Worm (Caenorhabditis elegans) whole organism, L1 larva: Measurements from ENCODE around the gene C36H8.1.
A peak's percentile ranks its signal among the peaks of the same experiment; 100 is the strongest.

ENCODE experiments used
- C04F5.9 ChIP-seq: sonication (generic microtip); optimal IDR thresholded peaks from 2 replicates; lab custom pipeline; 2016; ENCODE audit warnings: missing genetic modification characterization, missing compliant biosample characterization
- C34B4.2 ChIP-seq: sonication (generic microtip); optimal IDR thresholded peaks from 2 replicates; lab custom pipeline; 2017; ENCODE audit warnings: mild to moderate bottlenecking, missing genetic modification characterization, missing compliant biosample characterization
- F16B12.6 ChIP-seq: fragments of 150-350 bp; optimal IDR thresholded peaks from 2 replicates; lab custom pipeline; 2014; ENCODE audit warnings: missing biosample characterization, missing genetic modification characterization
- Y116A8C.19 ChIP-seq: sonication (generic microtip); optimal IDR thresholded peaks from 2 replicates; lab custom pipeline; 2016; ENCODE audit warnings: missing compliant biosample characterization, missing genetic modification characterization, borderline replicate concordance
- aha-1 ChIP-seq: fragments of 150-350 bp; optimal IDR thresholded peaks from 2 replicates; lab custom pipeline; 2014; ENCODE audit warnings: missing biosample characterization, missing genetic modification characterization
- alr-1 ChIP-seq: fragments of 200-800 bp; sonication (Bioruptor generic); optimal IDR thresholded peaks from 2 replicates; lab custom pipeline; 2018; ENCODE audit warnings: borderline replicate concordance, mild to moderate bottlenecking, missing genetic modification characterization, missing compliant biosample characterization
- ama-1 ChIP-seq: fragments of 150-350 bp; optimal IDR thresholded peaks from 2 replicates; lab custom pipeline; 2014
- blmp-1 ChIP-seq: fragments of 150-350 bp; optimal IDR thresholded peaks from 2 replicates; lab custom pipeline; 2014; ENCODE audit warnings: missing biosample characterization, missing genetic modification characterization
- ceh-63 ChIP-seq: fragments of 200-800 bp; sonication (Bioruptor generic); optimal IDR thresholded peaks from 2 replicates; lab custom pipeline; 2018; ENCODE audit warnings: mild to moderate bottlenecking, missing genetic modification characterization, missing compliant biosample characterization
- ceh-88 ChIP-seq: fragments of 200-800 bp; sonication (Bioruptor generic); IDR thresholded peaks from 2 replicates; pipeline ENCODE4 v1.3.6; 2022; ENCODE audit warnings: missing genetic modification characterization, missing compliant biosample characterization
- ces-1 ChIP-seq: fragments of 150-350 bp; optimal IDR thresholded peaks from 2 replicates; lab custom pipeline; 2014; ENCODE audit warnings: missing biosample characterization, missing genetic modification reagents, missing genetic modification characterization
- efl-1 ChIP-seq, 4 experiments: fragments of 150-350 bp; optimal IDR thresholded peaks in 3 of 4; peaks in 1 of 4; 1 replicate in 1 of 4; 2 replicates in 3 of 4; lab custom pipeline; 2014; ENCODE audit warnings: missing biosample characterization in 2 of 4, missing genetic modification characterization in 2 of 4, missing genetic modification reagents in 2 of 4
- egl-27 ChIP-seq, 2 experiments: fragments of 150-350 bp in 1 of 2; sonication (generic microtip); optimal IDR thresholded peaks; 3 replicates each; lab custom pipeline; 2017 to 2018; ENCODE audit warnings: missing biosample characterization in 2 of 2, missing genetic modification characterization in 2 of 2, missing genetic modification reagents in 2 of 2
- elt-3 ChIP-seq, 6 experiments: fragments of 150-350 bp in 1 of 6; sonication (generic microtip); optimal IDR thresholded peaks; 2 replicates each; lab custom pipeline; 2017 to 2018; ENCODE audit warnings: missing biosample characterization in 6 of 6, missing genetic modification characterization in 6 of 6, inconsistent platforms in 1 of 6
- ets-5 ChIP-seq: fragments of 200-800 bp; sonication (Bioruptor generic); IDR thresholded peaks from 2 replicates; pipeline ENCODE4 v1.3.6; 2022; ENCODE audit warnings: missing genetic modification characterization, missing compliant biosample characterization
- fkh-10 ChIP-seq: sonication (generic microtip); optimal IDR thresholded peaks from 2 replicates; lab custom pipeline; 2017; ENCODE audit warnings: missing biosample characterization, missing genetic modification reagents, missing genetic modification characterization
- fkh-8 ChIP-seq: sonication (generic microtip); optimal IDR thresholded peaks from 2 replicates; lab custom pipeline; 2016; ENCODE audit warnings: mild to moderate bottlenecking, missing genetic modification characterization, missing compliant biosample characterization
- fos-1 ChIP-seq: fragments of 150-350 bp; optimal IDR thresholded peaks from 2 replicates; lab custom pipeline; 2014; ENCODE audit warnings: missing biosample characterization, missing genetic modification characterization
- grh-1 ChIP-seq: fragments of 200-800 bp; sonication (Bioruptor generic); IDR thresholded peaks from 2 replicates; pipeline ENCODE4 v1.3.6; 2022; ENCODE audit warnings: missing genetic modification reagents, missing genetic modification characterization, missing compliant biosample characterization
- hlh-17 ChIP-seq: fragments of 200-800 bp; sonication (Bioruptor generic); optimal IDR thresholded peaks from 2 replicates; lab custom pipeline; 2018; ENCODE audit warnings: missing genetic modification characterization, mild to moderate bottlenecking, missing compliant biosample characterization, moderate library complexity, borderline replicate concordance
- hlh-4 ChIP-seq: sonication (generic microtip); optimal IDR thresholded peaks from 2 replicates; lab custom pipeline; 2016; ENCODE audit warnings: mild to moderate bottlenecking, missing genetic modification characterization, missing compliant biosample characterization
- hpl-2 ChIP-seq: fragments of 150-350 bp; optimal IDR thresholded peaks from 2 replicates; lab custom pipeline; 2014; ENCODE audit warnings: missing biosample characterization, missing genetic modification reagents, missing genetic modification characterization
- irx-1 ChIP-seq: sonication (generic microtip); optimal IDR thresholded peaks from 2 replicates; lab custom pipeline; 2016; ENCODE audit warnings: missing genetic modification characterization, missing compliant biosample characterization
- isw-1 ChIP-seq: fragments of 200-800 bp; sonication (Bioruptor generic); IDR thresholded peaks from 2 replicates; pipeline ENCODE4 v1.3.6; 2022; ENCODE audit warnings: missing genetic modification characterization, missing compliant biosample characterization
- jun-1 ChIP-seq: fragments of 150-350 bp; optimal IDR thresholded peaks from 2 replicates; lab custom pipeline; 2014; ENCODE audit warnings: missing biosample characterization, missing genetic modification reagents, missing genetic modification characterization
- lin-14 ChIP-seq: fragments of 200-800 bp; sonication (Bioruptor generic); optimal IDR thresholded peaks from 2 replicates; lab custom pipeline; 2018; ENCODE audit warnings: mild to moderate bottlenecking, missing genetic modification characterization, moderate library complexity, missing compliant biosample characterization
- lin-15B ChIP-seq: fragments of 150-350 bp; sonication (generic microtip); optimal IDR thresholded peaks from 3 replicates; lab custom pipeline; 2014; ENCODE audit warnings: missing biosample characterization, missing genetic modification characterization
- lsy-2 ChIP-seq, 2 experiments: fragments of 150-350 bp; optimal IDR thresholded peaks; 2 replicates each; lab custom pipeline; 2014; ENCODE audit warnings: missing biosample characterization in 2 of 2, missing genetic modification characterization in 2 of 2
- mef-2 ChIP-seq: fragments of 150-350 bp; optimal IDR thresholded peaks from 2 replicates; lab custom pipeline; 2014; ENCODE audit warnings: missing biosample characterization, missing genetic modification characterization
- nhr-11 ChIP-seq: fragments of 150-350 bp; optimal IDR thresholded peaks from 2 replicates; lab custom pipeline; 2014; ENCODE audit warnings: missing biosample characterization, missing genetic modification characterization
- nhr-12 ChIP-seq: sonication (generic microtip); optimal IDR thresholded peaks from 2 replicates; lab custom pipeline; 2017; ENCODE audit warnings: missing biosample characterization, missing genetic modification characterization
- nhr-19 ChIP-seq: fragments of 200-800 bp; sonication (Bioruptor generic); conservative IDR thresholded peaks from 2 replicates; pipeline ENCODE4 v1.3.6; 2022; ENCODE audit warnings: missing genetic modification characterization, missing compliant biosample characterization
- nhr-237 ChIP-seq: fragments of 150-350 bp; optimal IDR thresholded peaks from 2 replicates; lab custom pipeline; 2014; ENCODE audit warnings: missing biosample characterization, missing genetic modification characterization
- nhr-47 ChIP-seq: sonication (generic microtip); optimal IDR thresholded peaks from 2 replicates; lab custom pipeline; 2016; ENCODE audit warnings: mild to moderate bottlenecking, missing genetic modification characterization, moderate library complexity, missing compliant biosample characterization
- nhr-76 ChIP-seq: sonication (generic microtip); optimal IDR thresholded peaks from 2 replicates; lab custom pipeline; 2017; ENCODE audit warnings: missing biosample characterization, missing genetic modification characterization
- nhr-85 ChIP-seq: sonication (generic microtip); peaks from one replicate; lab custom pipeline; 2016; ENCODE audit warnings: missing genetic modification characterization, inconsistent platforms, missing compliant biosample characterization
- nhr-90 ChIP-seq: sonication (generic microtip); optimal IDR thresholded peaks from 2 replicates; lab custom pipeline; 2016; ENCODE audit warnings: mild to moderate bottlenecking, missing genetic modification characterization, missing compliant biosample characterization; ENCODE audit not compliant: poor library complexity
- pag-3 ChIP-seq: sonication (generic microtip); optimal IDR thresholded peaks from 2 replicates; lab custom pipeline; 2017; ENCODE audit warnings: missing genetic modification characterization, mild to moderate bottlenecking, missing compliant biosample characterization, antibody characterized with exemption, borderline replicate concordance; ENCODE audit not compliant: insufficient read depth
- pax-3 ChIP-seq: fragments of 200-800 bp; sonication (Bioruptor generic); optimal IDR thresholded peaks from 2 replicates; lab custom pipeline; 2018; ENCODE audit warnings: mild to moderate bottlenecking, missing genetic modification characterization, moderate library complexity, missing compliant biosample characterization
- rnt-1 ChIP-seq: sonication (generic microtip); optimal IDR thresholded peaks from 2 replicates; lab custom pipeline; 2016; ENCODE audit warnings: mild to moderate bottlenecking, missing genetic modification characterization, moderate library complexity, missing compliant biosample characterization
- skn-1 ChIP-seq: fragments of 150-350 bp; optimal IDR thresholded peaks from 2 replicates; lab custom pipeline; 2014; ENCODE audit warnings: missing biosample characterization, missing genetic modification characterization
- snpc-4 ChIP-seq: fragments of 150-350 bp; optimal IDR thresholded peaks from 2 replicates; lab custom pipeline; 2014; ENCODE audit warnings: missing biosample characterization, missing genetic modification characterization
- snu-23 ChIP-seq: sonication (generic microtip); optimal IDR thresholded peaks from 2 replicates; lab custom pipeline; 2016; ENCODE audit warnings: missing genetic modification characterization, missing compliant biosample characterization
- sox-4 ChIP-seq: sonication (generic microtip); optimal IDR thresholded peaks from 2 replicates; lab custom pipeline; 2016; ENCODE audit warnings: missing genetic modification characterization, missing compliant biosample characterization
- sptf-1 ChIP-seq: fragments of 150-350 bp; optimal IDR thresholded peaks from 2 replicates; lab custom pipeline; 2014; ENCODE audit warnings: missing biosample characterization, missing genetic modification characterization
- tbx-2 ChIP-seq: sonication (generic microtip); optimal IDR thresholded peaks from 2 replicates; lab custom pipeline; 2016; ENCODE audit warnings: missing genetic modification characterization, missing compliant biosample characterization
- unc-130 ChIP-seq: fragments of 150-350 bp; optimal IDR thresholded peaks from 2 replicates; lab custom pipeline; 2017; ENCODE audit warnings: missing biosample characterization, missing genetic modification characterization, inconsistent platforms
- unc-30 ChIP-seq: sonication (generic microtip); optimal IDR thresholded peaks from 2 replicates; lab custom pipeline; 2017; ENCODE audit warnings: missing biosample characterization, missing genetic modification characterization
- unc-62 ChIP-seq: fragments of 150-350 bp; optimal IDR thresholded peaks from 2 replicates; lab custom pipeline; 2014; ENCODE audit warnings: missing biosample characterization, missing genetic modification reagents, missing genetic modification characterization
- unc-86 ChIP-seq: sonication (generic microtip); optimal IDR thresholded peaks from 2 replicates; lab custom pipeline; 2016; ENCODE audit warnings: missing genetic modification characterization, missing compliant biosample characterization
- vab-15 ChIP-seq: sonication (generic microtip); optimal IDR thresholded peaks from 2 replicates; lab custom pipeline; 2017; ENCODE audit warnings: missing genotype, mild to moderate bottlenecking, missing genetic modification characterization, missing compliant biosample characterization
- zip-4 ChIP-seq: fragments of 200-800 bp; sonication (Bioruptor generic); optimal IDR thresholded peaks from 2 replicates; lab custom pipeline; 2018; ENCODE audit warnings: mild to moderate bottlenecking, missing genetic modification characterization, moderate library complexity, missing compliant biosample characterization
- ztf-4 ChIP-seq: fragments of 150-350 bp; optimal IDR thresholded peaks from 2 replicates; lab custom pipeline; 2014; ENCODE audit warnings: missing biosample characterization, missing genetic modification characterization

The C36H8.1 gene

DNA sequence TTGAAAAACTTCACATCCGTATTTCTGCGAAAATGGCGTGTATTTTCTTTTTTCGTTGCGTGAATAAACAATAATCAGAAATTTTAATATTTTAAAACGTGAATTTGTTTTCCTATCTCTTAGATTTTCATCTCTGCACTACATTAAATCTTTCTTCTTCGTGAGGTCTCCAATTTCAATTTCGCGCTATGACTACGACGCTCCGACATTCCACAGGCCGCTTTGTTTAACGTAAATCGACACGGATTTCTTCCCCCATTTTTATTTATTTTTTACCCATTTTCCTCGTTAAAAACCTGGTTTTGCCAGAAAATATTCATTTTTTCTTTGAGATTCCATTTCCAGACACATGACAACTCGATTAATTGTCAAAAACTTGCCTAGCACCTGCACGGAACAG is 20.0 kb downstream of the C36H8.1 start, which contains the start of the genes T23F6.3 and rbd-1:
T23F6.3 (minus strand) TSS at position 120 of the 400 bp plus-strand sequence.
rbd-1 (plus strand) TSS at position 346 of the 400 bp plus-strand sequence.
- TF ChIP-seq efl-1 (optimal IDR thresholded peaks at IDR 0.05; lab: Kevin White, UChicago) (peak; percentile 100), efl-1 (GFP tag; optimal IDR thresholded peaks at IDR 0.05 in 1 of 2; lab: Kevin White, UChicago) (peak; percentile 100), fos-1 (tag; lab: Kevin White, UChicago) (peak; percentile 83), nhr-11 (peak; percentile 82), zip-4 (GFP tag; lab: Kevin White, UChicago) (peak; percentile 68), snpc-4 (tag; lab: Kevin White, UChicago) (peak; percentile 68), nhr-237 (tag; lab: Kevin White, UChicago) (peak; percentile 87), tbx-2 (tag; lab: Kevin White, UChicago) (peak; percentile 95), blmp-1 (tag; lab: Kevin White, UChicago) (peak; percentile 86), mef-2 (peak; percentile 44), fkh-8 (tag; lab: Kevin White, UChicago) (peak; percentile 78), unc-86 (tag; lab: Kevin White, UChicago) (peak; percentile 89), unc-30 (peak; percentile 44), nhr-76 (tag; lab: Kevin White, UChicago) (no peak), aha-1 (tag; lab: Kevin White, UChicago) (peak; percentile 15), vab-15 (tag; lab: Kevin White, UChicago) (peak; percentile 66), alr-1 (no peak), unc-130 (tag; lab: Kevin White, UChicago) (peak; percentile 95), nhr-90 (tag; lab: Kevin White, UChicago) (peak; percentile 96), ceh-88 (GFP tag; lab: Robert Waterston, UW) (peak; percentile 85), irx-1 (tag; lab: Kevin White, UChicago) (peak; percentile 84), hlh-17 (no peak), sox-4 (tag; lab: Kevin White, UChicago) (peak; percentile 76), hlh-4 (no peak), nhr-12 (no peak), nhr-47 (tag; lab: Kevin White, UChicago) (peak; percentile 96), elt-3 (tag; optimal IDR thresholded peaks at IDR 0.05; lab: Kevin White, UChicago) (peak in 3 of 6 experiments; percentile 66 to 86 (median 79)), ets-5 (no peak), sptf-1 (no peak), snu-23 (GFP tag; lab: Kevin White, UChicago) (peak; percentile 96), pax-3 (tag; lab: Kevin White, UChicago) (peak; percentile 86), Y116A8C.19 (tag; lab: Kevin White, UChicago) (no peak), ces-1 (no peak), ama-1 (lab: Kevin White, UChicago) (no peak), egl-27 (tag; optimal IDR thresholded peaks at IDR 0.05; lab: Kevin White, UChicago) (peak in 1 of 2 experiments; percentile 47), pag-3 (tag; lab: Kevin White, UChicago) (no peak), fkh-10 (GFP tag; lab: Kevin White, UChicago) (peak; percentile 52), unc-62 (no peak), grh-1 (GFP tag; lab: Robert Waterston, UW) (peak; percentile 76), ceh-63 (GFP tag; lab: Kevin White, UChicago) (no peak), lin-14 (GFP tag; lab: Kevin White, UChicago) (peak; percentile 86), nhr-19 (GFP tag; lab: Robert Waterston, UW) (peak; percentile 93), rnt-1 (tag; lab: Kevin White, UChicago) (peak; percentile 98), lsy-2 (tag; optimal IDR thresholded peaks at IDR 0.05; lab: Kevin White, UChicago) (peak; percentile 93 to 94), F16B12.6 (tag; lab: Kevin White, UChicago) (peak; percentile 63), lin-15B (tag; lab: Kevin White, UChicago) (peak; percentile 79), ztf-4 (peak; percentile 75), hpl-2 (GFP tag; lab: Kevin White, UChicago) (peak; percentile 84), C34B4.2 (no peak), skn-1 (tag; lab: Kevin White, UChicago) (peak; percentile 69), nhr-85 (tag; lab: Kevin White, UChicago) (peak; percentile 96), C04F5.9 (tag; lab: Kevin White, UChicago) (peak; percentile 82), isw-1 (peak; percentile 87), jun-1 (tag; lab: Kevin White, UChicago) (peak; percentile 76)
